Worm (Caenorhabditis elegans): ENCODE measurements around the gene erh-1.

erh-1 gene

DNA sequence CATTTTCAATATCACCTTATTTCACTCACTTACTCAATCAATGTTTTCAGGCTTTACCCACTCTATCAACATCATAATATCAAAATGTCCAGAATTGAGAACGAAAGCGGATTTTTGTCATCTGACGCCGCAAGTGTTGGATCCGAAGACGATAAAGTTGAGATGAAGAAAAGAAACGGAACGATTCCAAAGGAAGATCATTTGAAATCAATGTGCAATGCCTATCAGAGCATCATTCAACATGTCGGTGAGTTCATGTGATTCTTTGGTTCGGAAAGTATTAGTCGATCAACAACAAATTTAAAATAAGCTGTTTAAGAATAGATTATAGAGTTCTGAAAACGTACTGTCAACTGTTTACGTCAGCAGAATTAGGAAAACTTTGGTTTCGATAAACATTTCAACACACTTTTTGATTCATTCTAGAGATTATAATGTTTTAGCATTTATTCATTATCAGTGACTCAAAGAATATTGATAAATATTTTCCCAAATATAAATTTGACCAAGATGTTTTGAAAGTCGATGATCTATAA lies 14.0 kb downstream of the erh-1 start, which contains the start of gene cat-4:
TSS of gene cat-4 (plus strand) at position 51 of the 536 bp plus-strand sequence.
- TF ChIP-seq lsy-2 (tag; optimal IDR thresholded peaks at IDR 0.05) (no peak), zip-8 (tag; optimal IDR thresholded peaks at IDR 0.05) (no peak), hlh-1 (tag; optimal IDR thresholded peaks at IDR 0.05) (no peak), nhr-2 (tag; optimal IDR thresholded peaks at IDR 0.05) (no peak), ceh-39 (tag; optimal IDR thresholded peaks at IDR 0.05) (no peak), flh-1 (GFP tag; optimal IDR thresholded peaks at IDR 0.05) (no peak), snpc-4 (tag; optimal IDR thresholded peaks at IDR 0.05) (no peak)

DNA sequence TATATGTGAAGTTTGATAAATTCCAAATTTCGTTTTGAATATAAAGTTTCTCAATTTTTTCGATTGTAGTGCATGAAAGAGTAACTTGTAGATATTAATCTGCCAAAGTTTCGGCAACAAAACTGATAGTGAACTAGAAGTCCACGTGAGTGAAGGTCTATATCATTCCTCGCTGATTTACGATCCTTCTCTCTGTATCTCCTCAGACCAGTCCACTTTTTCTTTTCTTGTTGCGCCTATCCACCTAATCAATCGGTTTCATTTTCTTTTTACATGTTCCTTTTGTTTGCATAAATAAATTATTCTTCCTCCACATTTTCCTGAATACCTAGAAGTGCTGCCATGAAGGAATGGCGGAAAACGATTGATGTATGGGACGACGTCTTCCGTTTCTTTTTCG lies 14.8 kb downstream of the erh-1 start:
- TF ChIP-seq unc-62 (GFP tag; optimal IDR thresholded peaks at IDR 0.05) (no peak), nhr-2 (tag; optimal IDR thresholded peaks at IDR 0.05) (no peak), elt-1 (tag; optimal IDR thresholded peaks at IDR 0.05; ENCODE audit: borderline replicate concordance, insufficient read depth) (no peak), ceh-83 (GFP tag; optimal IDR thresholded peaks at IDR 0.05) (no peak), M03D4.4 (tag; optimal IDR thresholded peaks at IDR 0.05) (no peak)

DNA sequence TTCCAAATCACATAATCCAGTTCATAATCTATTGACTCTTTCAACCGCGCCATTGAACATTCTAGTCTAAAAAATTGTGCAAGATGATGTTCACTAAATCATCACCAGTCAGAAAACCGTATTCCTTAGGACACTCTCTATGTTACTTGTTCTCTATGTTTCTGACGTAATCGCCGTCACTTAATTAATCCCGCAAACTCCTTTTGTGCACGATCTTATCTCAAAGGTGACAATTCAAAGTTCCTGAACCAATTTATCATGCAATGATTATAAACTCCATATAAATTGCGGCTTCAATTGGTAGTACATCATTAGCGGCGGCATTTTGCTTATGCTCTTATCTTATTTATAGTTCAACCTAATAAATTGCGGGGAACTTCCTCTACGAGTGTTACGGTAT lies 16.1 kb downstream of the erh-1 start:
- TF ChIP-seq nhr-12 (tag; optimal IDR thresholded peaks at IDR 0.05): no peak
- TF ChIP-seq hlh-1 (tag; optimal IDR thresholded peaks at IDR 0.05): no peak
- no peak for TF ChIP-seq ces-1 (GFP tag; optimal IDR thresholded peaks at IDR 0.05)
- no peak for TF ChIP-seq elt-3 (tag; optimal IDR thresholded peaks at IDR 0.05)

DNA sequence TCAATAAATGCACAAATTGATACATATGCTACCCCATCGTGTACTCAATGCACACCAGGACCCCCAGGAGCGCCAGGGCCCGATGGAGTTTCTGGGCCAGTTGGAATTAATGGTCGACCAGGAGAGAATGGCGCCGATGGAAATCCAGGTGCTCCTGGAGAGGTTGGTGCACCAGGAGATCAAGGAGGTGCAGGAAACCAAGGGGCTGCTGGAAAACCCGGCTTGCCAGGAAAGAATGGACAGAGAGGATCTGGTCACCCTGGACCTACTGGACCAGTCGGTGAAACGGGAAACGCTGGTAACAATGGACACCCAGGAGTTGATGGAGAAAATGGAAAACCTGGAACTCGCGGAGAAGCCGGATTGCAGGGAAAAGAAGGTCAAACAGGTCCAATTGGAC lies 17.3 kb downstream of the erh-1 start:
- TF ChIP-seq mls-2 (tag; optimal IDR thresholded peaks at IDR 0.05) (no peak), pha-4 (tag; optimal IDR thresholded peaks at IDR 0.05) (no peak), hlh-1 (tag; optimal IDR thresholded peaks at IDR 0.05) (no peak), tbx-8 (GFP tag; optimal IDR thresholded peaks at IDR 0.05) (no peak), ceh-43 (GFP tag; optimal IDR thresholded peaks at IDR 0.05) (no peak)

DNA sequence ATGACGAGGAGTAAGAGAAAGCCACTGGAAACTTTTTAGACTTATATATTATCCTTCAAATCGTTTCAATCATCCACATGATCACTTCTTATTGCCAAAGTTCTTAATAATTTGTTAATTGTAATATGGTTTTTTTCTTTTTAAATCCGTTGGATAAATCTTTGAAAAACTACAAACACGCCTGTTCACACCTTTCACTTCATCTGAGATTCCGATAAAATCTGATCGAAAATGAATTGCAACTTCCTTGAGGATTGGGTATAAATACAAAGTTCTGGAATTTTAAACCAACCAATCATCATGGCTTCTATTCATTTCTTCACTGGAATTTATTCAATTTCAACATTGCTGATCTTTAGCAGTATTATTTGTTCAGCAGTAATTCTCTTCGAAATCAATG lies 18.3 kb downstream of the erh-1 start, which contains the start of gene col-152:
TSS of gene col-152 (plus strand) at position 301 of the 400 bp plus-strand sequence.
- TF ChIP-seq ceh-43 (GFP tag; optimal IDR thresholded peaks at IDR 0.05) (no peak), ham-2 (GFP tag; optimal IDR thresholded peaks at IDR 0.05) (no peak), lin-32 (GFP tag; optimal IDR thresholded peaks at IDR 0.05) (no peak), nhr-28 (tag; optimal IDR thresholded peaks at IDR 0.05) (no peak), ceh-83 (GFP tag; optimal IDR thresholded peaks at IDR 0.05) (no peak), nhr-237 (tag; optimal IDR thresholded peaks at IDR 0.05) (no peak), mab-5 (tag; optimal IDR thresholded peaks at IDR 0.05) (no peak), mls-2 (tag; optimal IDR thresholded peaks at IDR 0.05) (no peak), mep-1 (tag; optimal IDR thresholded peaks at IDR 0.05) (no peak)

DNA sequence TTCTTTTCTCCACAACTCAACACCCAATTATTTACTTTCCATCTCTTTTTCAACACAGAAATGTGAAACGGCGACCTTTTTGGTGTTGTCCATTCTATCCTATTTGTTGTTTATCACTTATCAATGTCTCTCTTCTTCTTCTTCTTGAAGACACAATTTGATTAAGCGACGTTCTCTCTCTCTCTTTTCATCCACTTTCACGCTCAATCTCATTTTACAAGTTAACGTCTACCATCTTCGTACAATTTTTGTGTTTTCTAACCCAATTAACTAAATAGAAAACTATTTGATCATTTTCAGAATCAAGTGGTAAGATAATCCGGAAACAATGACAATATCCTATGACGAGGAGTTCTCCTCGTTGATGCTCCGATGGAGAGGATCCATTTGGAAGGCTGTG lies 21.3 kb downstream of the erh-1 start, which contains the start of gene best-14:
TSS of gene best-14 (plus strand) at position 301 of the 400 bp plus-strand sequence.
- TF ChIP-seq nhr-12 (tag; optimal IDR thresholded peaks at IDR 0.05): no peak
- no peak for TF ChIP-seq ces-1 (GFP tag; optimal IDR thresholded peaks at IDR 0.05)
- no peak for TF ChIP-seq cnd-1 (tag; optimal IDR thresholded peaks at IDR 0.05)
- no peak for TF ChIP-seq zip-8 (tag; optimal IDR thresholded peaks at IDR 0.05)
- TF ChIP-seq nhr-2 (tag; optimal IDR thresholded peaks at IDR 0.05): no peak
- no peak for TF ChIP-seq tbx-8 (GFP tag; optimal IDR thresholded peaks at IDR 0.05)
- no peak for TF ChIP-seq nhr-76 (tag; optimal IDR thresholded peaks at IDR 0.05)
- no peak for TF ChIP-seq snpc-4 (tag; optimal IDR thresholded peaks at IDR 0.05)
- no peak for TF ChIP-seq sem-2 (GFP tag; optimal IDR thresholded peaks at IDR 0.05)
- no peak for TF ChIP-seq sptf-1 (tag; optimal IDR thresholded peaks at IDR 0.05)
- TF ChIP-seq elt-3 (tag; optimal IDR thresholded peaks at IDR 0.05): no peak

DNA sequence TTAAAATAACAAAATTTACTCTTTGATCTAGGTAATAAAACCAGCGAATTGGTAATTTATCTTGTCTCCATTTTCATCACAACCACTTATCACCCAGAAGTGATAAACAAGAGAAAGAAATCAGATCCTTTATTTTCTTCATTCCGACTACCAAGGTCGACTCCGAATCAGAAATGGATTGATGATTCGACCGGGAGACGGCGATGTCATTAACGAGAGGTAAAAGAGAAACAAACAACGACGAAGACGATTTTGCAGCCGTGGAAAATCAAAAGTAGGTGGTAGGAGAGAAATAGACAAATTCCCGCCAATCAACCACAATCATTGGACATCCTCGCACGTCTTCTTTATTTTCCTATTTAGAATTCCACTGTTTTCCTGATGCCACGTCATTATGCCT lies 21.8 kb downstream of the erh-1 start:
- TF ChIP-seq snpc-4 (tag; optimal IDR thresholded peaks at IDR 0.05): no peak
- no peak for TF ChIP-seq lsy-2 (tag; optimal IDR thresholded peaks at IDR 0.05)
- TF ChIP-seq pha-4 (tag; optimal IDR thresholded peaks at IDR 0.05): no peak
- TF ChIP-seq M03D4.4 (tag; optimal IDR thresholded peaks at IDR 0.05): no peak
- TF ChIP-seq ceh-43 (GFP tag; optimal IDR thresholded peaks at IDR 0.05): no peak
- no peak for TF ChIP-seq hlh-1 (tag; optimal IDR thresholded peaks at IDR 0.05)
- TF ChIP-seq unc-39 (tag; optimal IDR thresholded peaks at IDR 0.05): no peak
- no peak for TF ChIP-seq ham-2 (GFP tag; optimal IDR thresholded peaks at IDR 0.05)
- no peak for TF ChIP-seq nhr-76 (tag; optimal IDR thresholded peaks at IDR 0.05)
- no peak for TF ChIP-seq lin-32 (GFP tag; optimal IDR thresholded peaks at IDR 0.05)
- TF ChIP-seq blmp-1 (tag; optimal IDR thresholded peaks at IDR 0.05): no peak
- TF ChIP-seq ceh-83 (GFP tag; optimal IDR thresholded peaks at IDR 0.05): no peak
- no peak for TF ChIP-seq drap-1 (GFP tag; optimal IDR thresholded peaks at IDR 0.05)
- no peak for TF ChIP-seq sem-2 (GFP tag; optimal IDR thresholded peaks at IDR 0.05)
- no peak for TF ChIP-seq lin-13 (tag; optimal IDR thresholded peaks at IDR 0.05)
- no peak for TF ChIP-seq unc-120 (tag; optimal IDR thresholded peaks at IDR 0.05; ENCODE audit: poor library complexity, severe bottlenecking)
- no peak for TF ChIP-seq zip-8 (tag; optimal IDR thresholded peaks at IDR 0.05)
- TF ChIP-seq flh-1 (GFP tag; optimal IDR thresholded peaks at IDR 0.05): no peak
